Worm (Caenorhabditis elegans) whole organism, mixed stage, embryonic: ENCODE data around the gene F35H10.2.

Experiments used
- M03D4.4 ChIP-seq: sonication (generic microtip); optimal IDR thresholded peaks from 2 replicates; lab custom pipeline; 2017; ENCODE audit warnings: mild to moderate bottlenecking, missing genetic modification characterization, missing compliant biosample characterization
- ces-1 ChIP-seq: fragments of 150-350 bp; optimal IDR thresholded peaks from 2 replicates; lab custom pipeline; 2014; ENCODE audit warnings: missing biosample characterization, missing genetic modification reagents, missing genetic modification characterization
- elt-3 ChIP-seq: fragments of 150-350 bp; optimal IDR thresholded peaks from 2 replicates; lab custom pipeline; 2014; ENCODE audit warnings: missing biosample characterization, missing genetic modification characterization
- lin-13 ChIP-seq: fragments of 150-350 bp; optimal IDR thresholded peaks from 2 replicates; lab custom pipeline; 2014; ENCODE audit warnings: missing biosample characterization, missing genetic modification characterization
- lsy-2 ChIP-seq: fragments of 150-350 bp; optimal IDR thresholded peaks from 2 replicates; lab custom pipeline; 2014; ENCODE audit warnings: missing biosample characterization, missing genetic modification characterization
- mep-1 ChIP-seq: fragments of 150-350 bp; optimal IDR thresholded peaks from 2 replicates; lab custom pipeline; 2017; ENCODE audit warnings: missing biosample characterization, missing genetic modification reagents, missing genetic modification characterization, inconsistent platforms
- nhr-76 ChIP-seq: sonication (generic microtip); optimal IDR thresholded peaks from 2 replicates; lab custom pipeline; 2017; ENCODE audit warnings: missing biosample characterization, missing genetic modification characterization
- pha-4 ChIP-seq: fragments of 150-350 bp; optimal IDR thresholded peaks from 2 replicates; lab custom pipeline; 2018; ENCODE audit warnings: missing biosample characterization, missing genetic modification reagents, missing genetic modification characterization
- snpc-4 ChIP-seq: fragments of 150-350 bp; optimal IDR thresholded peaks from 2 replicates; lab custom pipeline; 2014; ENCODE audit warnings: missing biosample characterization, missing genetic modification characterization
- unc-39 ChIP-seq: fragments of 150-350 bp; optimal IDR thresholded peaks from 2 replicates; lab custom pipeline; 2014; ENCODE audit warnings: missing biosample characterization, missing genetic modification characterization
- unc-62 ChIP-seq: fragments of 150-350 bp; optimal IDR thresholded peaks from 2 replicates; lab custom pipeline; 2014; ENCODE audit warnings: missing biosample characterization, missing genetic modification reagents, missing genetic modification characterization
- zip-8 ChIP-seq: fragments of 150-350 bp; optimal IDR thresholded peaks from 2 replicates; lab custom pipeline; 2014; ENCODE audit warnings: missing biosample characterization, missing genetic modification characterization
- ztf-11 ChIP-seq: fragments of 150-350 bp; optimal IDR thresholded peaks from 2 replicates; lab custom pipeline; 2014; ENCODE audit warnings: missing biosample characterization, missing genetic modification characterization

DNA sequence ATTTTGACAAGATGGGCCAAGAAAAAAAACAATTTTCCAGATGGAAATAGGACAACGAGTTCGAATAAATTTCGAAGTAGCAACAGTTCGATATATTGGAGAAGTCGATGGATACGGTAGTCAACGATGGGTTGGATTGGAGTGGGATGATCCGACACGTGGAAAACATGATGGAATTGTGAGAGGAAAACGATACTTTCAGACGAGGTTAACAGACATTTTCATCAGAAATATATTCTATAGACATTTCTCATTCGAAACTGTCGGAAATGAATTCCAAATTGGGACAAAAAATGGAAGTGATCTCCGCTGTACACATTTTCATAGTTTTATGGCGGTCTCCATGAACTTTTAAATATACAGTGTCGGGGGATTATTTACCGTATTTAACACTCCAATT is 34.4 kb upstream of the F35H10.2 start, which contains the start of gene tbce-1:
- TF ChIP-seq M03D4.4 (tag; lab: Kevin White, UChicago): no peak
- no peak for TF ChIP-seq ces-1 (GFP tag; lab: Kevin White, UChicago)
- TF ChIP-seq mep-1 (tag; lab: Kevin White, UChicago): no peak
- TF ChIP-seq unc-62 (GFP tag; lab: Kevin White, UChicago): no peak
- TF ChIP-seq pha-4 (tag; lab: Kevin White, UChicago): no peak
- no peak for TF ChIP-seq nhr-76 (tag; lab: Kevin White, UChicago)
- no peak for TF ChIP-seq zip-8 (tag; lab: Kevin White, UChicago)
- no peak for TF ChIP-seq unc-39 (tag; lab: Kevin White, UChicago)
- TF ChIP-seq lsy-2 (tag; lab: Kevin White, UChicago): no peak
- TF ChIP-seq snpc-4 (tag; lab: Kevin White, UChicago): no peak
- TF ChIP-seq lin-13 (tag; lab: Kevin White, UChicago): no peak
- TF ChIP-seq elt-3: no peak
- TF ChIP-seq ztf-11: no peak
